Fruit fly (Drosophila melanogaster) whole organism: Measurements from ENCODE around the gene CG31624.

Experiments
- CG8478 ChIP-seq: fragments of >200 bp; optimal IDR thresholded peaks from 2 replicates; lab custom pipeline; 2018; ENCODE audit warnings: inconsistent platforms
- Dll ChIP-seq: fragments of >200 bp; optimal IDR thresholded peaks from 2 replicates; lab custom pipeline; 2017
- EcR ChIP-seq, 2 experiments: fragments of >200 bp; optimal IDR thresholded peaks; 2 replicates each; lab custom pipeline; 2017; ENCODE audit warnings: missing biosample characterization in 2 of 2, missing genetic modification characterization in 2 of 2, missing genetic modification reagents in 2 of 2
- pan ChIP-seq: fragments of >200 bp; optimal IDR thresholded peaks from 2 replicates; lab custom pipeline; 2017
- psq ChIP-seq: fragments of >200 bp; optimal IDR thresholded peaks from 2 replicates; lab custom pipeline; 2017
- usp ChIP-seq: fragments of >200 bp; optimal IDR thresholded peaks from 2 replicates; lab custom pipeline; 2017; ENCODE audit warnings: missing biosample characterization, missing genetic modification characterization, mixed read lengths

- TF ChIP-seq CG8478 (lab: Kevin White, UChicago) (no peak), psq (peak; percentile 40), pan (lab: Kevin White, UChicago) (no peak), EcR (GFP tag; optimal IDR thresholded peaks at IDR 0.05; lab: Kevin White, UChicago) (no peak), Dll (no peak), usp (GFP tag; lab: Kevin White, UChicago) (no peak)
Observed at dm6 chr2L:21156156-21157040, 43.8 kb downstream of the CG31624 start, which contains the start of the genes Mpp6 and E2f2.
